Worm (Caenorhabditis elegans) whole organism, L4 larva: Measurements from ENCODE around the gene tbx-33.

ENCODE experiments used
- F49E8.2 ChIP-seq: sonication (generic microtip); optimal IDR thresholded peaks from 2 replicates; lab custom pipeline; 2016; ENCODE audit warnings: missing compliant biosample characterization, mild to moderate bottlenecking, missing genetic modification characterization, borderline replicate concordance
- Y75B8A.6 ChIP-seq: fragments of 200-800 bp; sonication (Bioruptor generic); IDR thresholded peaks from 2 replicates; pipeline ENCODE4 v1.3.6; 2022; ENCODE audit warnings: missing genetic modification reagents, missing genetic modification characterization, missing compliant biosample characterization
- aha-1 ChIP-seq: fragments of 150-350 bp; peaks from one replicate; lab custom pipeline; 2014; ENCODE audit warnings: missing biosample characterization, missing genetic modification characterization
- daf-12 ChIP-seq: fragments of 150-350 bp; optimal IDR thresholded peaks from 2 replicates; lab custom pipeline; 2014; ENCODE audit warnings: missing biosample characterization, missing genetic modification reagents, missing genetic modification characterization
- dpl-1 ChIP-seq: fragments of 150-350 bp; optimal IDR thresholded peaks from 2 replicates; lab custom pipeline; 2014; ENCODE audit warnings: missing biosample characterization, missing genetic modification reagents, missing genetic modification characterization
- dve-1 ChIP-seq: sonication (generic microtip); optimal IDR thresholded peaks from 2 replicates; lab custom pipeline; 2017; ENCODE audit warnings: antibody characterized with exemption, mild to moderate bottlenecking, missing genetic modification characterization, missing compliant biosample characterization; ENCODE audit not compliant: insufficient read depth
- jun-1 ChIP-seq: fragments of 150-350 bp; optimal IDR thresholded peaks from 2 replicates; lab custom pipeline; 2014; ENCODE audit warnings: missing biosample characterization, missing genetic modification reagents, missing genetic modification characterization
- nhr-11 ChIP-seq: fragments of 150-350 bp; optimal IDR thresholded peaks from 2 replicates; lab custom pipeline; 2014; ENCODE audit warnings: missing biosample characterization, missing genetic modification characterization
- nhr-6 ChIP-seq: fragments of 150-350 bp; optimal IDR thresholded peaks from 2 replicates; lab custom pipeline; 2014; ENCODE audit warnings: missing biosample characterization, missing genetic modification characterization
- snpc-4 ChIP-seq: fragments of 150-350 bp; optimal IDR thresholded peaks from 2 replicates; lab custom pipeline; 2014; ENCODE audit warnings: missing biosample characterization, missing genetic modification characterization

DNA sequence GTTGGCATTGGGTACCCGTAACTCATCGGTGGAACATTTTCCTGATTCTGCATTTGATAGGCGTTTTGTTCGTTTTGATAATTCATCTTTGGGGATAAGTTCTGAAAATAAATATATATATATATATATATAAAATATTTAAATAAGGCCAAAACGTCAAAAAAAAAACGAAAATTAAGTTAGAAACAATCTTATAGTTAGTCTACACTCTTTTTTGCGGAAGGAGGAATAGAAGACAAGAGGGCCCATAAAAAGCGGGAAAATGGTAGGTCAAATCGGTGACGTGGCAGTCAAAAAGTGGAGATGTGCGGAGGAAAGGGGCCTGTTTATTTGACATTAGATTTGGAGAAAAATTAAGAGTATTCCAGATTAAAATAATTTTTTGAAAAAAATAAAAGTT, at the start of gene tbx-33:
- TF ChIP-seq dpl-1 (GFP tag; lab: Kevin White, UChicago), result no peak
- TF ChIP-seq nhr-11 (tag; lab: Kevin White, UChicago), result no peak
- no peak for TF ChIP-seq dve-1 (tag; lab: Kevin White, UChicago)
- TF ChIP-seq F49E8.2 (tag; lab: Kevin White, UChicago), result no peak
- no peak for TF ChIP-seq daf-12 (tag; lab: Kevin White, UChicago)
- no peak for TF ChIP-seq jun-1 (tag; lab: Kevin White, UChicago)
- TF ChIP-seq nhr-6 (tag; lab: Kevin White, UChicago), result no peak
- no peak for TF ChIP-seq snpc-4 (tag; lab: Kevin White, UChicago)
- no peak for TF ChIP-seq Y75B8A.6
- no peak for TF ChIP-seq aha-1 (tag; lab: Kevin White, UChicago)
